Fruit fly (Drosophila melanogaster) whole organism, embryonic: ENCODE measurements around the gene CG14853.
A peak's percentile ranks its signal among the peaks of the same experiment; 100 is the strongest.

ENCODE experiments used
- Ada2b ChIP-seq: fragments of 200-800 bp; sonication (Bioruptor generic); IDR thresholded peaks from 2 replicates; pipeline ENCODE4 v1.3.6; 2022; ENCODE audit warnings: missing biosample characterization, missing genetic modification characterization
- BEAF-32 ChIP-seq: fragments of 200-800 bp; sonication (Bioruptor generic); optimal IDR thresholded peaks from 3 replicates; lab custom pipeline; 2017; ENCODE audit warnings: missing biosample characterization, missing genetic modification characterization, mild to moderate bottlenecking, moderate library complexity, missing genetic modification reagents
- CG10431 ChIP-seq: fragments of 200-800 bp; sonication (Bioruptor generic); optimal IDR thresholded peaks from 3 replicates; lab custom pipeline; 2018; ENCODE audit warnings: missing biosample characterization, mild to moderate bottlenecking, missing genetic modification characterization
- CG10565 ChIP-seq: fragments of 200-800 bp; sonication (Bioruptor generic); optimal IDR thresholded peaks from 3 replicates; lab custom pipeline; 2016; ENCODE audit warnings: missing biosample characterization, mild to moderate bottlenecking, missing genetic modification characterization
- CG13894 ChIP-seq: fragments of 200-800 bp; sonication (Bioruptor generic); optimal IDR thresholded peaks from 3 replicates; lab custom pipeline; 2018; ENCODE audit warnings: missing biosample characterization, mild to moderate bottlenecking, missing genetic modification characterization, moderate library complexity
- CG15073 ChIP-seq: fragments of 200-800 bp; sonication (Bioruptor generic); optimal IDR thresholded peaks from 2 replicates; lab custom pipeline; 2016; ENCODE audit warnings: missing biosample characterization, missing genetic modification characterization
- CG16815 ChIP-seq: fragments of 200-800 bp; sonication (Bioruptor generic); optimal IDR thresholded peaks from 3 replicates; lab custom pipeline; 2017; ENCODE audit warnings: missing biosample characterization, mild to moderate bottlenecking, missing genetic modification characterization
- CG2116 ChIP-seq: fragments of 200-800 bp; sonication (Bioruptor generic); optimal IDR thresholded peaks from 3 replicates; lab custom pipeline; 2018; ENCODE audit warnings: missing biosample characterization, mild to moderate bottlenecking, missing genetic modification characterization
- CG2875 ChIP-seq: fragments of 200-800 bp; sonication (Bioruptor generic); optimal IDR thresholded peaks from 2 replicates; lab custom pipeline; 2017; ENCODE audit warnings: missing biosample characterization, mild to moderate bottlenecking, missing genetic modification characterization, missing genetic modification reagents
- CG30403 ChIP-seq: fragments of 200-800 bp; sonication (Bioruptor generic); optimal IDR thresholded peaks from 3 replicates; lab custom pipeline; 2016; ENCODE audit warnings: missing biosample characterization, missing genetic modification characterization
- CG31365 ChIP-seq: fragments of 200-800 bp; sonication (Bioruptor generic); optimal IDR thresholded peaks from 2 replicates; lab custom pipeline; 2018; ENCODE audit warnings: missing biosample characterization, mild to moderate bottlenecking, missing genetic modification characterization
- CG31388 ChIP-seq: fragments of 200-800 bp; sonication (Bioruptor generic); optimal IDR thresholded peaks from 2 replicates; lab custom pipeline; 2016; ENCODE audit warnings: missing biosample characterization, missing genetic modification characterization
- CG4360 ChIP-seq: fragments of 200-800 bp; sonication (Bioruptor generic); IDR thresholded peaks from 2 replicates; pipeline ENCODE4 v1.3.6; 2022; ENCODE audit warnings: missing biosample characterization, missing genetic modification characterization
- CG6272 ChIP-seq: fragments of 200-800 bp; sonication (Bioruptor generic); IDR thresholded peaks from 2 replicates; pipeline ENCODE4 v1.3.6; 2022; ENCODE audit warnings: missing biosample characterization, missing genetic modification characterization
- CG6654 ChIP-seq: fragments of 200-800 bp; sonication (Bioruptor generic); optimal IDR thresholded peaks from 2 replicates; lab custom pipeline; 2017; ENCODE audit warnings: missing biosample characterization, mild to moderate bottlenecking, missing genetic modification characterization
- CG6765 ChIP-seq: fragments of 200-800 bp; sonication (Bioruptor generic); optimal IDR thresholded peaks from 3 replicates; lab custom pipeline; 2017; ENCODE audit warnings: missing biosample characterization, mild to moderate bottlenecking, missing genetic modification characterization
- CG9797 ChIP-seq: fragments of 200-800 bp; sonication (Bioruptor generic); optimal IDR thresholded peaks from 3 replicates; lab custom pipeline; 2018; ENCODE audit warnings: missing biosample characterization, mild to moderate bottlenecking, missing genetic modification characterization
- Dad ChIP-seq: fragments of 200-800 bp; sonication (Bioruptor generic); optimal IDR thresholded peaks from 3 replicates; lab custom pipeline; 2016; ENCODE audit warnings: missing biosample characterization, missing genetic modification characterization
- Dref ChIP-seq: fragments of 200-800 bp; sonication (Bioruptor generic); IDR thresholded peaks from 2 replicates; pipeline ENCODE4 v1.3.6; 2022; ENCODE audit warnings: missing biosample characterization, missing genetic modification characterization
- E2f1 ChIP-seq: fragments of 200-800 bp; sonication (Bioruptor generic); IDR thresholded peaks from 2 replicates; pipeline ENCODE4 v1.3.6; 2022; ENCODE audit warnings: missing biosample characterization, missing genetic modification characterization
- H2.0 ChIP-seq: fragments of 200-800 bp; sonication (Bioruptor generic); IDR thresholded peaks from 2 replicates; pipeline ENCODE4 v1.3.6; 2022; ENCODE audit warnings: missing biosample characterization, missing genetic modification characterization
- HLH4C ChIP-seq: fragments of 200-800 bp; sonication (Bioruptor generic); IDR thresholded peaks from 3 replicates; pipeline ENCODE4 v1.3.6; 2022; ENCODE audit warnings: missing biosample characterization, missing genetic modification characterization; ENCODE audit not compliant: partially characterized antibody
- HLH54F ChIP-seq: fragments of 200-800 bp; sonication (Bioruptor generic); optimal IDR thresholded peaks from 3 replicates; lab custom pipeline; 2016; ENCODE audit warnings: missing biosample characterization, missing genetic modification characterization
- Hand ChIP-seq: fragments of 200-800 bp; sonication (Bioruptor generic); optimal IDR thresholded peaks from 2 replicates; lab custom pipeline; 2017; ENCODE audit warnings: mild to moderate bottlenecking, missing biosample characterization, missing genetic modification reagents, missing genetic modification characterization
- HmgZ ChIP-seq: fragments of 200-800 bp; sonication (Bioruptor generic); optimal IDR thresholded peaks from 2 replicates; lab custom pipeline; 2018; ENCODE audit warnings: missing biosample characterization, mild to moderate bottlenecking, missing genetic modification characterization
- Hr51 ChIP-seq, 2 experiments: fragments of 200-800 bp; sonication (Bioruptor generic); optimal IDR thresholded peaks; 2 replicates in 1 of 2; 3 replicates in 1 of 2; lab custom pipeline; 2016 to 2018; ENCODE audit warnings: missing biosample characterization in 2 of 2, missing genetic modification characterization in 2 of 2, mild to moderate bottlenecking in 1 of 2, moderate library complexity in 1 of 2
- Max ChIP-seq: fragments of 200-800 bp; sonication (Bioruptor generic); optimal IDR thresholded peaks from 2 replicates; lab custom pipeline; 2016; ENCODE audit warnings: missing biosample characterization, mild to moderate bottlenecking, missing genetic modification characterization
- NC2α ChIP-seq: fragments of 200-800 bp; sonication (Bioruptor generic); optimal IDR thresholded peaks from 2 replicates; lab custom pipeline; 2016; ENCODE audit warnings: missing biosample characterization, missing genetic modification characterization
- PHDP ChIP-seq: fragments of 200-800 bp; sonication (Bioruptor generic); optimal IDR thresholded peaks from 3 replicates; lab custom pipeline; 2018; ENCODE audit warnings: missing biosample characterization, mild to moderate bottlenecking, missing genetic modification characterization, moderate library complexity
- ara ChIP-seq: fragments of 200-800 bp; sonication (Bioruptor generic); IDR thresholded peaks from 2 replicates; pipeline ENCODE4 v1.3.6; 2022; ENCODE audit warnings: missing biosample characterization, missing genetic modification characterization
- ato ChIP-seq: fragments of 200-800 bp; sonication (Bioruptor generic); IDR thresholded peaks from 2 replicates; pipeline ENCODE4 v1.3.6; 2022; ENCODE audit warnings: missing biosample characterization, missing genetic modification characterization; ENCODE audit not compliant: partially characterized antibody
- bigmax ChIP-seq: fragments of 200-800 bp; sonication (Bioruptor generic); optimal IDR thresholded peaks from 2 replicates; lab custom pipeline; 2018; ENCODE audit warnings: missing biosample characterization, mild to moderate bottlenecking, missing genetic modification characterization
- br ChIP-seq: fragments of >200 bp; optimal IDR thresholded peaks from 2 replicates; lab custom pipeline; 2017
- dmrt99B ChIP-seq: fragments of 200-800 bp; sonication (Bioruptor generic); optimal IDR thresholded peaks from 2 replicates; lab custom pipeline; 2018; ENCODE audit warnings: missing biosample characterization, mild to moderate bottlenecking, missing genetic modification characterization, moderate library complexity
- fru ChIP-seq: fragments of >200 bp; optimal IDR thresholded peaks from 2 replicates; lab custom pipeline; 2017
- ftz-f1 ChIP-seq: fragments of 200-800 bp; sonication (Bioruptor generic); optimal IDR thresholded peaks from 2 replicates; lab custom pipeline; 2016; ENCODE audit warnings: missing biosample characterization, missing genetic modification characterization
- insv ChIP-seq, 2 experiments: fragments of 200-800 bp; sonication (Bioruptor generic); optimal IDR thresholded peaks; 3 replicates each; lab custom pipeline; 2016 to 2018; ENCODE audit warnings: missing biosample characterization in 2 of 2, missing genetic modification characterization in 2 of 2
- lab ChIP-seq: fragments of 200-800 bp; sonication (Bioruptor generic); optimal IDR thresholded peaks from 3 replicates; lab custom pipeline; 2017; ENCODE audit warnings: missing biosample characterization, missing genetic modification characterization, mild to moderate bottlenecking, moderate library complexity, missing genetic modification reagents
- nerfin-1 ChIP-seq: fragments of 200-800 bp; sonication (Bioruptor generic); optimal IDR thresholded peaks from 3 replicates; lab custom pipeline; 2019; ENCODE audit warnings: missing biosample characterization, mild to moderate bottlenecking, missing genetic modification characterization, moderate library complexity
- pan ChIP-seq, 4 experiments: fragments of >200 bp in 3 of 4; fragments of 200-800 bp in 1 of 4; sonication (Bioruptor generic) in 1 of 4; optimal IDR thresholded peaks in 3 of 4; IDR thresholded peaks in 1 of 4; 2 replicates each; pipeline versions ENCODE4 v1.3.6 to Lab custom; 2017 to 2022; ENCODE audit warnings: missing biosample characterization in 2 of 4, missing genetic modification characterization in 2 of 4, mixed read lengths in 1 of 4
- pho ChIP-seq: fragments of 200-800 bp; sonication (Bioruptor generic); optimal IDR thresholded peaks from 2 replicates; lab custom pipeline; 2016; ENCODE audit warnings: missing biosample characterization, missing genetic modification characterization
- ranshi ChIP-seq: fragments of 200-800 bp; sonication (Bioruptor generic); IDR thresholded peaks from 2 replicates; pipeline ENCODE4 v1.3.6; 2022; ENCODE audit warnings: missing biosample characterization, missing genetic modification characterization
- sisA ChIP-seq: fragments of 200-800 bp; sonication (Bioruptor generic); IDR thresholded peaks from 2 replicates; pipeline ENCODE4 v1.3.6; 2022; ENCODE audit warnings: missing biosample characterization, missing genetic modification characterization
- slp2 ChIP-seq: fragments of 200-800 bp; sonication (Bioruptor generic); optimal IDR thresholded peaks from 2 replicates; lab custom pipeline; 2016; ENCODE audit warnings: missing biosample characterization, missing genetic modification characterization
- stwl ChIP-seq: fragments of 200-800 bp; sonication (Bioruptor generic); optimal IDR thresholded peaks from 3 replicates; lab custom pipeline; 2018; ENCODE audit warnings: missing biosample characterization, mild to moderate bottlenecking, missing genetic modification characterization, moderate library complexity
- sug ChIP-seq: fragments of 200-800 bp; optimal IDR thresholded peaks from 2 replicates; lab custom pipeline; 2019; ENCODE audit warnings: missing biosample characterization, mild to moderate bottlenecking, missing genetic modification characterization, moderate library complexity
- twi ChIP-seq: fragments of 200-800 bp; optimal IDR thresholded peaks from 2 replicates; lab custom pipeline; 2019; ENCODE audit warnings: missing biosample characterization, mild to moderate bottlenecking, missing genetic modification characterization, moderate library complexity
- wdn ChIP-seq: fragments of 200-800 bp; sonication (Bioruptor generic); IDR thresholded peaks from 2 replicates; pipeline ENCODE4 v1.3.6; 2022; ENCODE audit warnings: missing biosample characterization, missing genetic modification characterization
- wek ChIP-seq: fragments of 200-800 bp; sonication (Bioruptor generic); optimal IDR thresholded peaks from 3 replicates; lab custom pipeline; 2018; ENCODE audit warnings: missing biosample characterization, mild to moderate bottlenecking, missing genetic modification characterization, moderate library complexity

The CG14853 gene

DNA sequence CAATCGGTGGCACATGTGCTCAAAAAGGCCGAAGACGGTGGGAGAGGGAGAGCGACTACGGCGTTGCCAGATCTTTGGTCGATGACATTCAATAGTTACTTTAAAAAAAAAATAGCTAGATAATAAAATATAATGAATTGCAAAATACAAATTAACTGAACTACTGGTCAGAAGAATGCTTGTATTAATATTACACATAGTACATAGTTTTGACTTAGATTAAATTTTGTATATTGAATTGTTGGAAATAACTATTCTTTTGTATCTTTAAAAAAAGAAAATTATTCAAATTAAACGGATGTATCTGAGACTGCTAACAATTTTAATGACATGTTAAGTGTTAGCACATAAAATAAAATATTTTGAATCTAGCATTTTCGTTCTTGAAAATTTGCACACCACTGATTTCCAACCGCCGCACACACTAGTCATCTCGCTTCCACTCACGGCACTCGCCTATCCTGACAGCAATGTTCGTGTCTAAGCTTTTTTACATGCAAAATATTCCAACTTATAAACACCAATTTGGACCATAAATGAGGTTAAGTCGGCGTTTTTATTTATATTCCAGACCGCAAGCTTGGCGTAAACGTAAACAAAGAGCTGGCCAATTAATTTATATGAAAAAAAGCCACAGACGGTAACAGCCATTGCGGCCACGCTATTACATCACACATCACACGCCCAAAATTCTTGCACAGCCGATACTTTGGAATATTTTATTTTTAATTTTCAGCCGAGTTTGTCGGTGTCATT, 34.3 kb upstream of the CG14853 start (continued):
- TF ChIP-seq CG10431, result no peak
- peak; percentile 62; the same call in 1 of the 2 replicates for TF ChIP-seq CG6272 (GFP tag; lab: Robert Waterston, UW)
- peak; percentile 75 for TF ChIP-seq PHDP (tag; lab: Kevin White, UChicago)
- no peak for TF ChIP-seq CG31365 (tag; lab: Kevin White, UChicago)
- peak; percentile 97 for TF ChIP-seq bigmax (GFP tag; lab: Kevin White, UChicago)
- TF ChIP-seq BEAF-32 (GFP tag; lab: Kevin White, UChicago), result peak; percentile 57
- TF ChIP-seq nerfin-1 (tag; lab: Kevin White, UChicago), result peak; percentile 63
- no peak for TF ChIP-seq insv (GFP tag; optimal IDR thresholded peaks at IDR 0.05; lab: Kevin White, UChicago)
- peak; percentile 54 for TF ChIP-seq CG13894 (tag; lab: Kevin White, UChicago)
- TF ChIP-seq HLH54F, result peak; percentile 52
- peak; percentile 33 for TF ChIP-seq CG6654 (GFP tag; lab: Kevin White, UChicago)
- TF ChIP-seq NC2α (GFP tag; lab: Kevin White, UChicago), result no peak
- TF ChIP-seq sug, result peak; percentile 57
- peak; percentile 44 for TF ChIP-seq twi (tag; lab: Kevin White, UChicago)
- no peak for TF ChIP-seq CG2116 (GFP tag; lab: Kevin White, UChicago)
- TF ChIP-seq CG4360 (GFP tag; lab: Robert Waterston, UW), result no peak
- TF ChIP-seq ranshi (GFP tag; lab: Robert Waterston, UW), result peak; percentile 52; the same call in 1 of the 2 replicates
- TF ChIP-seq Ada2b (GFP tag; lab: Robert Waterston, UW), result peak; percentile 42; the same call in 1 of the 2 replicates
- no peak for TF ChIP-seq wek (GFP tag; lab: Kevin White, UChicago)
- TF ChIP-seq CG15073 (GFP tag; lab: Kevin White, UChicago), result no peak
- TF ChIP-seq lab, result peak; percentile 74
- no peak for TF ChIP-seq ftz-f1 (GFP tag; lab: Kevin White, UChicago)
- no peak for TF ChIP-seq stwl (tag; lab: Kevin White, UChicago)
- peak; percentile 32 for TF ChIP-seq HmgZ (tag; lab: Kevin White, UChicago)
- TF ChIP-seq CG16815 (GFP tag; lab: Kevin White, UChicago), result peak; percentile 71
- TF ChIP-seq CG2875 (GFP tag; lab: Kevin White, UChicago), result peak; percentile 24
- peak; percentile 16 for TF ChIP-seq Hand
- no peak for TF ChIP-seq CG9797
- no peak for TF ChIP-seq CG31388 (GFP tag; lab: Kevin White, UChicago)
- peak; percentile 56; the same call in 1 of the 2 replicates for TF ChIP-seq sisA
- no peak for TF ChIP-seq wdn (GFP tag; lab: Robert Waterston, UW)
- peak; percentile 35 to 80 for TF ChIP-seq Hr51 (GFP tag; optimal IDR thresholded peaks at IDR 0.05; lab: Kevin White, UChicago)
- TF ChIP-seq CG10565 (GFP tag; lab: Kevin White, UChicago), result no peak
- TF ChIP-seq Dad (GFP tag; lab: Kevin White, UChicago), result peak; percentile 14
- no peak for TF ChIP-seq fru
- TF ChIP-seq dmrt99B (tag; lab: Kevin White, UChicago), result peak; percentile 78
- peak; percentile 76 for TF ChIP-seq pho
- TF ChIP-seq ato (GFP tag; lab: Robert Waterston, UW), result no peak
- peak; percentile 65 for TF ChIP-seq E2f1 (GFP tag; lab: Robert Waterston, UW)
- peak; percentile 91 for TF ChIP-seq CG30403
- TF ChIP-seq pan (optimal IDR thresholded peaks at IDR 0.05; lab: Kevin White, UChicago), result no peak
- peak in 1 of 2 experiments; percentile 52 for TF ChIP-seq pan (GFP tag; optimal IDR thresholded peaks at IDR 0.05 in 1 of 2, IDR thresholded peaks at IDR 0.05 in 1 of 2)
- no peak for TF ChIP-seq Dref (GFP tag; lab: Robert Waterston, UW)
- TF ChIP-seq br, result no peak
- TF ChIP-seq H2.0, result peak; percentile 47; the same call in 1 of the 2 replicates
- no peak for TF ChIP-seq HLH4C (GFP tag; lab: Robert Waterston, UW)
- peak; percentile 29 for TF ChIP-seq Max (GFP tag; lab: Kevin White, UChicago)
- peak; percentile 11 for TF ChIP-seq slp2 (GFP tag; lab: Kevin White, UChicago)
- TF ChIP-seq CG6765, result peak; percentile 63
- 0 out of 2 replicates have a peak, but pooled peaks have one; percentile 11 for TF ChIP-seq ara (GFP tag; lab: Robert Waterston, UW)
